Worm (Caenorhabditis elegans) whole organism, mixed stage, embryonic: Measurements from ENCODE around the gene paqr-3.
"Not testable (repeated sequence)": the region's sequence is repeated elsewhere in the genome, so short reads cannot be mapped to it uniquely, and the experiment has no call there.

Experiments used
- M03D4.4 ChIP-seq: sonication (generic microtip); optimal IDR thresholded peaks from 2 replicates; lab custom pipeline; 2017; ENCODE audit warnings: mild to moderate bottlenecking, missing genetic modification characterization, missing compliant biosample characterization
- bed-3 ChIP-seq: fragments of 200-800 bp; sonication (Bioruptor generic); optimal IDR thresholded peaks from 3 replicates; lab custom pipeline; 2018; ENCODE audit warnings: mild to moderate bottlenecking, missing genetic modification characterization, moderate library complexity, missing compliant biosample characterization
- blmp-1 ChIP-seq: fragments of 150-350 bp; optimal IDR thresholded peaks from 2 replicates; lab custom pipeline; 2014; ENCODE audit warnings: missing biosample characterization, missing genetic modification characterization
- ceh-39 ChIP-seq: fragments of 150-350 bp; optimal IDR thresholded peaks from 2 replicates; lab custom pipeline; 2014; ENCODE audit warnings: missing biosample characterization, missing genetic modification characterization
- ceh-43 ChIP-seq: fragments of 200-800 bp; sonication (Bioruptor generic); optimal IDR thresholded peaks from 2 replicates; lab custom pipeline; 2018; ENCODE audit warnings: mild to moderate bottlenecking, missing genetic modification characterization, moderate library complexity, missing compliant biosample characterization
- ceh-83 ChIP-seq: fragments of 200-800 bp; sonication (Bioruptor generic); optimal IDR thresholded peaks from 2 replicates; lab custom pipeline; 2018; ENCODE audit warnings: mild to moderate bottlenecking, missing genetic modification characterization, missing compliant biosample characterization
- cnd-1 ChIP-seq: fragments of 200-800 bp; sonication (Bioruptor generic); optimal IDR thresholded peaks from 2 replicates; lab custom pipeline; 2018; ENCODE audit warnings: mild to moderate bottlenecking, missing genetic modification characterization, missing compliant biosample characterization
- elt-1 ChIP-seq: sonication (generic microtip); optimal IDR thresholded peaks from 2 replicates; lab custom pipeline; 2017; ENCODE audit warnings: missing genetic modification characterization, mild to moderate bottlenecking, missing compliant biosample characterization, antibody characterized with exemption, moderate library complexity, borderline replicate concordance; ENCODE audit not compliant: insufficient read depth
- elt-3 ChIP-seq: fragments of 150-350 bp; optimal IDR thresholded peaks from 2 replicates; lab custom pipeline; 2014; ENCODE audit warnings: missing biosample characterization, missing genetic modification characterization
- flh-1 ChIP-seq: fragments of 200-800 bp; sonication (Bioruptor generic); optimal IDR thresholded peaks from 2 replicates; lab custom pipeline; 2018; ENCODE audit warnings: mild to moderate bottlenecking, missing genetic modification characterization, moderate library complexity, missing compliant biosample characterization
- ham-2 ChIP-seq: fragments of 200-800 bp; sonication (Bioruptor generic); optimal IDR thresholded peaks from 2 replicates; lab custom pipeline; 2018; ENCODE audit warnings: mild to moderate bottlenecking, missing genetic modification characterization, missing compliant biosample characterization
- lin-13 ChIP-seq: fragments of 150-350 bp; optimal IDR thresholded peaks from 2 replicates; lab custom pipeline; 2014; ENCODE audit warnings: missing biosample characterization, missing genetic modification characterization
- lin-32 ChIP-seq: fragments of 200-800 bp; sonication (Bioruptor generic); optimal IDR thresholded peaks from 2 replicates; lab custom pipeline; 2018; ENCODE audit warnings: mild to moderate bottlenecking, missing genetic modification characterization, missing compliant biosample characterization
- lsy-2 ChIP-seq: fragments of 150-350 bp; optimal IDR thresholded peaks from 2 replicates; lab custom pipeline; 2014; ENCODE audit warnings: missing biosample characterization, missing genetic modification characterization
- mab-5 ChIP-seq: fragments of 150-350 bp; optimal IDR thresholded peaks from 2 replicates; lab custom pipeline; 2014; ENCODE audit warnings: missing biosample characterization, missing genetic modification characterization
- mep-1 ChIP-seq: fragments of 150-350 bp; optimal IDR thresholded peaks from 2 replicates; lab custom pipeline; 2017; ENCODE audit warnings: missing biosample characterization, missing genetic modification reagents, missing genetic modification characterization, inconsistent platforms
- nhr-12 ChIP-seq: fragments of 150-350 bp; optimal IDR thresholded peaks from 2 replicates; lab custom pipeline; 2014; ENCODE audit warnings: missing biosample characterization, missing genetic modification characterization
- nhr-2 ChIP-seq: fragments of 150-350 bp; optimal IDR thresholded peaks from 2 replicates; lab custom pipeline; 2014; ENCODE audit warnings: missing biosample characterization, missing genetic modification characterization
- nhr-237 ChIP-seq: fragments of 150-350 bp; optimal IDR thresholded peaks from 2 replicates; lab custom pipeline; 2014; ENCODE audit warnings: missing biosample characterization, missing genetic modification characterization
- nhr-28 ChIP-seq: fragments of 150-350 bp; optimal IDR thresholded peaks from 2 replicates; lab custom pipeline; 2014; ENCODE audit warnings: missing biosample characterization, missing genetic modification characterization
- nhr-76 ChIP-seq: sonication (generic microtip); optimal IDR thresholded peaks from 2 replicates; lab custom pipeline; 2017; ENCODE audit warnings: missing biosample characterization, missing genetic modification characterization
- sem-2 ChIP-seq: fragments of 200-800 bp; sonication (Bioruptor generic); optimal IDR thresholded peaks from 2 replicates; lab custom pipeline; 2018; ENCODE audit warnings: mild to moderate bottlenecking, missing genetic modification characterization, missing compliant biosample characterization
- sptf-1 ChIP-seq: sonication (generic microtip); optimal IDR thresholded peaks from 2 replicates; lab custom pipeline; 2017; ENCODE audit warnings: mild to moderate bottlenecking, missing genetic modification characterization, moderate library complexity, missing compliant biosample characterization
- unc-120 ChIP-seq: sonication (generic microtip); optimal IDR thresholded peaks from 2 replicates; lab custom pipeline; 2017; ENCODE audit warnings: missing genetic modification characterization, missing compliant biosample characterization; ENCODE audit not compliant: poor library complexity, severe bottlenecking
- unc-39 ChIP-seq: fragments of 150-350 bp; optimal IDR thresholded peaks from 2 replicates; lab custom pipeline; 2014; ENCODE audit warnings: missing biosample characterization, missing genetic modification characterization
- unc-62 ChIP-seq: fragments of 150-350 bp; optimal IDR thresholded peaks from 2 replicates; lab custom pipeline; 2014; ENCODE audit warnings: missing biosample characterization, missing genetic modification reagents, missing genetic modification characterization
- zip-8 ChIP-seq: fragments of 150-350 bp; optimal IDR thresholded peaks from 2 replicates; lab custom pipeline; 2014; ENCODE audit warnings: missing biosample characterization, missing genetic modification characterization

The paqr-3 gene

DNA sequence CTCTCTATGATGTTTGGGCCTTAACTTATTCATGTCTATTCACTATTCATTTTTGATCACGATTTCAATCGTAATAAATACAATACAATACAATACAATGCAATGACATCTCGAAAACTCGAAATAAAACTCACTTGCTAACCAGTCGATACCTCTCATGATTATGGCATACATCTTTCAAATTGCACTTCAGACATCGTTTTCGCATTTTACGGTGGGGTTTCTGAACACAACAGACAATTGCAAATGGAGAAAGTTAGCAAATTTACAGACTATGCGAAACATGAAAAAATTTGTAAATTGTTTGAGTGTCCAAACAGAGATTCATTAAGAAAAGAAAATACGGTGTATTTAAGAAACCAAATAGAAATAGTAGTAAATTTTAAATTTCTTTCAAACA lies at the start of gene paqr-3:
paqr-3 (minus strand) TSS at position 210 of the 400 bp plus-strand sequence.
- TF ChIP-seq sem-2 (GFP tag; lab: Kevin White, UChicago) (no peak), ceh-39 (tag; lab: Kevin White, UChicago) (no peak), bed-3 (no peak), nhr-2 (no peak), nhr-28 (tag; lab: Kevin White, UChicago) (no peak), ceh-83 (GFP tag; lab: Kevin White, UChicago) (no peak), lin-32 (GFP tag; lab: Kevin White, UChicago) (no peak), zip-8 (tag; lab: Kevin White, UChicago) (no peak), lsy-2 (no peak), blmp-1 (tag; lab: Kevin White, UChicago) (no peak), elt-3 (tag; lab: Kevin White, UChicago) (no peak), mep-1 (tag; lab: Kevin White, UChicago) (no peak), unc-120 (no peak), unc-39 (tag; lab: Kevin White, UChicago) (no peak), ham-2 (no peak), nhr-76 (no peak), ceh-43 (GFP tag; lab: Kevin White, UChicago) (no peak), unc-62 (GFP tag; lab: Kevin White, UChicago) (no peak), nhr-237 (tag; lab: Kevin White, UChicago) (no peak), lin-13 (tag; lab: Kevin White, UChicago) (no peak)
- TF ChIP-seq, all 35 proteins: peak for 0

DNA sequence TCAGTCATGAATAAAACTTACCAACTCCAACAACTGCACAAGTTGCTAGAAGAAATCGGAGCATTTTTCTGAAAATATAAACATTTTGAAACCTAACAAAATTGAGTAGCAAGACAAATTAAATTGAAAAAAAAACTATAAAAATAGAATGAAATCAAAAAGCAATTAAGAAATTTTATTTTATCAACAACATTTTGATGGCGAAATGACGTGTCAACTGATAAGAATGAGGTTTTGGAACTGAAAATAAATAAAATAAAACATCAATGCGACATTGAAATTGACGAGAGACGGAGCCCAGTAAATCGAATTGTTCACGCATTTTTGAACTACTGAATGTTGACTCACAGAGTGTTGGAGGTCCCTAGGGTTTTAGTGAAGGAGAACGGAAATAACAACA lies 47.4 kb upstream of the paqr-3 start, which contains the start of gene F55B11.4:
F55B11.4 (minus strand) TSS at position 68 of the 400 bp plus-strand sequence.
- TF ChIP-seq ceh-39 (tag; lab: Kevin White, UChicago) (no peak), flh-1 (GFP tag; lab: Kevin White, UChicago) (no peak), mab-5 (tag; lab: Kevin White, UChicago) (no peak), zip-8 (tag; lab: Kevin White, UChicago) (no peak)
- TF ChIP-seq, all 35 proteins: peak for 0

DNA sequence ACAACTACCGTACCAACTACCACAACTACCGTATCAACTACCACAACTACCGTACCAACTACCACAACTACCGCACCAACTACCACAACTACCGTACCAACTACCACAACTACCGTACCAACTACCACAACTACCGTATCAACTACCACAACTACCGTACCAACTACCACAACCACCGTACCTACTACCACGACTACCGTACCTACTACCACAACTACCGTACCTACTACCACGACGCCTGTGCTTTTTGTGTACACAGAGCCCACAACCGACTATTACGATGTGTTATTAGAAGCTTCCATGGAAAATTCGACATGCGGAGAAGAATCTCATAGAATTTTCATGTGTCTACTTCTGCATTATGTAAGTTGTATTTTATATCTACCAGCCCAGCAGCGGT lies 43.9 kb upstream of the paqr-3 start, which contains the start of gene F55B11.5:
F55B11.5 (plus strand) TSS at position 301 of the 400 bp plus-strand sequence.
- not testable (repeated sequence) for TF ChIP-seq M03D4.4, cnd-1, nhr-237 (tag; lab: Kevin White, UChicago)

DNA sequence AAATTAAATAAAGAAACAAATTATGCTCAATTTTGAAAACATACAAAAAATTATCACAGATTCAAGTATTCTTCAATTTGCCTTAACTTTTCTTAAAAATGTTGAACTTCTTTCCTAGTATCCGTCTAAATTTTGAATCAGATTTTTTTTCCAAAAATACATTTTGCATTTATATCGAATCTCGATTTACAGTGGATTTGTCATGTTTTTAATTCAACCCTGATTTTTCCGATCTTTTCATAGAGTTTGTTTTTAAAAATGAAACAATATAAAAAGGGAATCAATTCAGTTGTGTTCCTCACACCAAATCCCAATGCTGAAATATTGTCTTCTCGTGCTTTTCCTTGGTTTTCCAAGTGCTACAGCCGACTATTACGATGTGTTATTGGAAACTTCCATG lies 40.9 kb upstream of the paqr-3 start, which contains the start of gene F55B11.3:
F55B11.3 (plus strand) TSS at position 301 of the 400 bp plus-strand sequence.
- TF ChIP-seq unc-120 (no peak), sem-2 (GFP tag; lab: Kevin White, UChicago) (no peak), nhr-2 (no peak), ceh-39 (tag; lab: Kevin White, UChicago) (no peak), ceh-83 (GFP tag; lab: Kevin White, UChicago) (no peak), cnd-1 (tag; lab: Kevin White, UChicago) (no peak), mep-1 (tag; lab: Kevin White, UChicago) (no peak), ceh-43 (GFP tag; lab: Kevin White, UChicago) (no peak), sptf-1 (no peak), mab-5 (tag; lab: Kevin White, UChicago) (no peak), elt-1 (tag; lab: Kevin White, UChicago) (no peak), ham-2 (no peak), unc-62 (GFP tag; lab: Kevin White, UChicago) (no peak), unc-39 (tag; lab: Kevin White, UChicago) (no peak), nhr-237 (tag; lab: Kevin White, UChicago) (no peak), elt-3 (tag; lab: Kevin White, UChicago) (no peak), nhr-76 (no peak), zip-8 (tag; lab: Kevin White, UChicago) (no peak)

DNA sequence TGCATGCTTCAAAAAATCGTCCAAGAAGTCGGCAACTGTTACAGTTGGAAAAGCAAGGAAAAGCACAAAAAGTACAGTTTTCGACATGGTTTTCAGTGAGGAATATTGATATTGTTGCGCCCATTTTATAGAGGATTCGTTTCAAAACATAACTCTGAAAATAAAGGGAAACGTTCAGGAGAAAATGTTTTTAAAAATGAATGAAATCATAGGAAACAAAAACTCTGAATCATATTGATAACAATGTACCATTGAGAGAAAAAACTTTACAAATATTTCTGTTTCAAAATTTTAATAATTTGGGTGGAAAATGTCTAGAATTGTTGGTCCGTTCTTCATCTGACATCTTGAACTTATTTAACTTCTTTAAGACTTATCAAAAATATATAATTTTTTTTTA lies 39.7 kb upstream of the paqr-3 start, which contains the start of gene F55B11.2:
F55B11.2 (minus strand) TSS at position 101 of the 400 bp plus-strand sequence.
- TF ChIP-seq blmp-1 (tag; lab: Kevin White, UChicago), result no peak
- TF ChIP-seq ceh-43 (GFP tag; lab: Kevin White, UChicago), result no peak
- no peak for TF ChIP-seq elt-3 (tag; lab: Kevin White, UChicago)
- no peak for TF ChIP-seq mab-5 (tag; lab: Kevin White, UChicago)

DNA sequence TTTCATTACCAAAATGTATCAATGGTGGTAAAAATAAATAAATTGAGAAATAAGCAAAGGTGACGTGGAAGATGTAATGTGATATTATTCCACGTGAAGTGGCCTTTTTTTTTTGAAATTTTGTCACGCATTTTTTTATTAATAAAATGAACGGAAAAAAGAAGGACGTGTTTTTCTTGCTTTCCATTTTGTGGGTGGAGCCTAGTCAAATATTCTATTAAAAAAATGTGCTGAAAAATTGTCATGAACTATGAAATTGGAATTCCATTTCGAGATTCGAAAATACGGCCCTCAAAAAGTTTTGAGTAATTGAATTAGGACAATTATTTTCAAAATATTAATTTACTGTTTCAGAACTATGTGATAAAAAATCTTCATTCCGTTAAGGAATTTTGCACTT lies 38.5 kb upstream of the paqr-3 start, which contains the start of gene F55B11.7:
F55B11.7 (minus strand) TSS at position 101 of the 400 bp plus-strand sequence.
- TF ChIP-seq nhr-237 (tag; lab: Kevin White, UChicago) (no peak), nhr-12 (no peak), sem-2 (GFP tag; lab: Kevin White, UChicago) (no peak), elt-1 (tag; lab: Kevin White, UChicago) (no peak)
